Fruit fly (Drosophila melanogaster) whole organism, embryonic: ENCODE data around the gene Drice.

Experiments used
- Antp ChIP-seq: fragments of 200-800 bp; sonication (Bioruptor generic); optimal IDR thresholded peaks from 3 replicates; lab custom pipeline; 2016; ENCODE audit warnings: missing biosample characterization, missing genetic modification characterization
- Atf3 ChIP-seq: fragments of 200-800 bp; sonication (Bioruptor generic); optimal IDR thresholded peaks from 3 replicates; lab custom pipeline; 2016; ENCODE audit warnings: missing biosample characterization, missing genetic modification characterization
- CG10431 ChIP-seq: fragments of 200-800 bp; sonication (Bioruptor generic); optimal IDR thresholded peaks from 3 replicates; lab custom pipeline; 2018; ENCODE audit warnings: missing biosample characterization, mild to moderate bottlenecking, missing genetic modification characterization
- CG10654 ChIP-seq: fragments of 200-800 bp; sonication (Bioruptor generic); optimal IDR thresholded peaks from 2 replicates; lab custom pipeline; 2016; ENCODE audit warnings: missing biosample characterization, missing genetic modification characterization
- CG11696 ChIP-seq: fragments of 200-800 bp; sonication (Bioruptor generic); IDR thresholded peaks from 2 replicates; pipeline ENCODE4 v1.3.6; 2022; ENCODE audit warnings: missing biosample characterization, missing genetic modification characterization
- CG12299 ChIP-seq: fragments of 200-800 bp; sonication (Bioruptor generic); optimal IDR thresholded peaks from 2 replicates; lab custom pipeline; 2018; ENCODE audit warnings: missing biosample characterization, mild to moderate bottlenecking, missing genetic modification characterization
- CG12391 ChIP-seq: fragments of 200-800 bp; sonication (Bioruptor generic); optimal IDR thresholded peaks from 3 replicates; lab custom pipeline; 2018; ENCODE audit warnings: missing biosample characterization, mild to moderate bottlenecking, missing genetic modification characterization, moderate library complexity
- CG13624 ChIP-seq: fragments of 200-800 bp; sonication (Bioruptor generic); optimal IDR thresholded peaks from 2 replicates; lab custom pipeline; 2016; ENCODE audit warnings: missing biosample characterization, missing genetic modification characterization
- CG14860 ChIP-seq: fragments of 200-800 bp; sonication (Bioruptor generic); IDR thresholded peaks from 3 replicates; pipeline ENCODE4 v1.3.6; 2022; ENCODE audit warnings: missing biosample characterization, missing genetic modification characterization; ENCODE audit not compliant: partially characterized antibody
- CG1529 ChIP-seq: fragments of 200-800 bp; sonication (Bioruptor generic); optimal IDR thresholded peaks from 3 replicates; lab custom pipeline; 2018; ENCODE audit warnings: missing biosample characterization, missing genetic modification characterization
- CG16813 ChIP-seq: fragments of 200-800 bp; sonication (Bioruptor generic); IDR thresholded peaks from 3 replicates; pipeline ENCODE4 v1.3.6; 2022; ENCODE audit warnings: missing biosample characterization, missing genetic modification characterization; ENCODE audit not compliant: partially characterized antibody
- CG16863 ChIP-seq: fragments of 200-800 bp; sonication (Bioruptor generic); optimal IDR thresholded peaks from 3 replicates; lab custom pipeline; 2016; ENCODE audit warnings: missing biosample characterization, missing genetic modification characterization
- CG18599 ChIP-seq: fragments of 200-800 bp; sonication (Bioruptor generic); optimal IDR thresholded peaks from 3 replicates; lab custom pipeline; 2017; ENCODE audit warnings: missing biosample characterization, missing genetic modification characterization, mild to moderate bottlenecking, moderate library complexity, missing genetic modification reagents
- CG2129 ChIP-seq: fragments of 200-800 bp; sonication (Bioruptor generic); IDR thresholded peaks from 2 replicates; pipeline ENCODE4 v1.3.6; 2022; ENCODE audit warnings: missing biosample characterization, missing genetic modification characterization; ENCODE audit not compliant: partially characterized antibody
- CG2202 ChIP-seq: fragments of 200-800 bp; sonication (Bioruptor generic); optimal IDR thresholded peaks from 2 replicates; lab custom pipeline; 2018; ENCODE audit warnings: missing biosample characterization, mild to moderate bottlenecking, missing genetic modification characterization
- CG2678 ChIP-seq: fragments of 200-800 bp; sonication (Bioruptor generic); optimal IDR thresholded peaks from 3 replicates; lab custom pipeline; 2019; ENCODE audit warnings: missing biosample characterization, mild to moderate bottlenecking, missing genetic modification characterization, moderate library complexity
- CG3163 ChIP-seq: fragments of 200-800 bp; sonication (Bioruptor generic); optimal IDR thresholded peaks from 3 replicates; lab custom pipeline; 2016; ENCODE audit warnings: missing biosample characterization, missing genetic modification characterization
- CG3407 ChIP-seq: fragments of 200-800 bp; sonication (Bioruptor generic); optimal IDR thresholded peaks from 2 replicates; lab custom pipeline; 2018; ENCODE audit warnings: missing biosample characterization, mild to moderate bottlenecking, missing genetic modification characterization
- CG42726 ChIP-seq: fragments of 200-800 bp; sonication (Bioruptor generic); IDR thresholded peaks from 2 replicates; pipeline ENCODE4 v1.3.6; 2022; ENCODE audit warnings: missing biosample characterization, missing genetic modification characterization; ENCODE audit not compliant: partially characterized antibody
- CG7745 ChIP-seq: fragments of 200-800 bp; sonication (Bioruptor generic); optimal IDR thresholded peaks from 2 replicates; lab custom pipeline; 2018; ENCODE audit warnings: missing biosample characterization, mild to moderate bottlenecking, missing genetic modification characterization, moderate library complexity
- CG7928 ChIP-seq: fragments of 200-800 bp; sonication (Bioruptor generic); optimal IDR thresholded peaks from 2 replicates; lab custom pipeline; 2017; ENCODE audit warnings: missing biosample characterization, mild to moderate bottlenecking, missing genetic modification characterization
- CG8359 ChIP-seq: fragments of 200-800 bp; sonication (Bioruptor generic); optimal IDR thresholded peaks from 2 replicates; lab custom pipeline; 2017; ENCODE audit warnings: missing biosample characterization, mild to moderate bottlenecking, missing genetic modification characterization, borderline replicate concordance
- CG9817 ChIP-seq: fragments of 200-800 bp; sonication (Bioruptor generic); optimal IDR thresholded peaks from 2 replicates; lab custom pipeline; 2018; ENCODE audit warnings: missing biosample characterization, mild to moderate bottlenecking, missing genetic modification characterization, moderate library complexity
- CG9932 ChIP-seq: fragments of 200-800 bp; sonication (Bioruptor generic); IDR thresholded peaks from 2 replicates; pipeline ENCODE4 v1.3.6; 2022; ENCODE audit warnings: missing biosample characterization, missing genetic modification characterization
- CkIIα-i1 ChIP-seq: fragments of 200-800 bp; sonication (Bioruptor generic); IDR thresholded peaks from 2 replicates; pipeline ENCODE4 v1.3.6; 2022; ENCODE audit warnings: missing biosample characterization, missing genetic modification characterization
- Dip2 ChIP-seq: fragments of 200-800 bp; sonication (Bioruptor generic); IDR thresholded peaks from 2 replicates; pipeline ENCODE4 v1.3.6; 2022; ENCODE audit warnings: missing biosample characterization, missing genetic modification characterization
- Doc3 ChIP-seq: fragments of 200-800 bp; sonication (Bioruptor generic); IDR thresholded peaks from 3 replicates; pipeline ENCODE4 v1.3.6; 2022; ENCODE audit warnings: missing biosample characterization, missing genetic modification characterization; ENCODE audit not compliant: partially characterized antibody
- E2f2 ChIP-seq: fragments of 200-800 bp; sonication (Bioruptor generic); IDR thresholded peaks from 2 replicates; pipeline ENCODE4 v1.3.6; 2022; ENCODE audit warnings: missing biosample characterization, missing genetic modification characterization
- Hey ChIP-seq: fragments of 200-800 bp; sonication (Bioruptor generic); optimal IDR thresholded peaks from 3 replicates; lab custom pipeline; 2018; ENCODE audit warnings: missing biosample characterization, mild to moderate bottlenecking, missing genetic modification characterization
- Neu2 ChIP-seq: fragments of 200-800 bp; sonication (Bioruptor generic); optimal IDR thresholded peaks from 3 replicates; lab custom pipeline; 2016; ENCODE audit warnings: missing biosample characterization, missing genetic modification characterization, borderline replicate concordance
- Ravus ChIP-seq: fragments of 200-800 bp; sonication (Bioruptor generic); IDR thresholded peaks from 2 replicates; pipeline ENCODE4 v1.3.6; 2022; ENCODE audit warnings: missing biosample characterization, missing genetic modification characterization
- Sox100B ChIP-seq: fragments of 200-800 bp; sonication (Bioruptor generic); optimal IDR thresholded peaks from 3 replicates; lab custom pipeline; 2018; ENCODE audit warnings: missing biosample characterization, mild to moderate bottlenecking, missing genetic modification characterization
- Usf ChIP-seq: fragments of 200-800 bp; sonication (Bioruptor generic); optimal IDR thresholded peaks from 2 replicates; lab custom pipeline; 2017; ENCODE audit warnings: missing genotype, missing biosample characterization, missing genetic modification characterization
- dmrt99B ChIP-seq: fragments of 200-800 bp; sonication (Bioruptor generic); optimal IDR thresholded peaks from 2 replicates; lab custom pipeline; 2018; ENCODE audit warnings: missing biosample characterization, mild to moderate bottlenecking, missing genetic modification characterization, moderate library complexity
- en ChIP-seq: fragments of 200-800 bp; sonication (Bioruptor generic); optimal IDR thresholded peaks from 2 replicates; lab custom pipeline; 2016; ENCODE audit warnings: missing biosample characterization, missing genetic modification characterization
- eyg ChIP-seq: fragments of 200-800 bp; sonication (Bioruptor generic); optimal IDR thresholded peaks from 3 replicates; lab custom pipeline; 2016; ENCODE audit warnings: missing biosample characterization, missing genetic modification characterization
- gfzf ChIP-seq: fragments of 200-800 bp; sonication (Bioruptor generic); optimal IDR thresholded peaks from 2 replicates; lab custom pipeline; 2016; ENCODE audit warnings: missing biosample characterization, mild to moderate bottlenecking, missing genetic modification characterization, moderate library complexity
- gro ChIP-seq: fragments of 200-800 bp; sonication (Bioruptor generic); optimal IDR thresholded peaks from 2 replicates; lab custom pipeline; 2016; ENCODE audit warnings: missing biosample characterization, missing genetic modification characterization
- lov ChIP-seq, 2 experiments: fragments of 200-800 bp in 1 of 2; fragments of >200 bp in 1 of 2; sonication (Bioruptor generic) in 1 of 2; IDR thresholded peaks in 1 of 2; optimal IDR thresholded peaks in 1 of 2; 2 replicates in 1 of 2; 3 replicates in 1 of 2; pipeline versions ENCODE4 v1.3.6 to Lab custom; 2017 to 2022; ENCODE audit warnings: missing biosample characterization in 1 of 2, missing genetic modification characterization in 1 of 2
- luna ChIP-seq: fragments of 200-800 bp; sonication (Bioruptor generic); optimal IDR thresholded peaks from 2 replicates; lab custom pipeline; 2016; ENCODE audit warnings: missing biosample characterization, missing genetic modification characterization
- nau ChIP-seq: fragments of 200-800 bp; sonication (Bioruptor generic); optimal IDR thresholded peaks from 3 replicates; lab custom pipeline; 2017; ENCODE audit warnings: missing biosample characterization, mild to moderate bottlenecking, missing genetic modification characterization, missing genetic modification reagents
- p53 ChIP-seq: fragments of 200-800 bp; sonication (Bioruptor generic); optimal IDR thresholded peaks from 2 replicates; lab custom pipeline; 2016; ENCODE audit warnings: missing biosample characterization, missing genetic modification characterization
- psq ChIP-seq: fragments of 200-800 bp; sonication (Bioruptor generic); optimal IDR thresholded peaks from 2 replicates; lab custom pipeline; 2017; ENCODE audit warnings: missing biosample characterization, missing genetic modification characterization
- shn ChIP-seq: fragments of 200-800 bp; sonication (Bioruptor generic); optimal IDR thresholded peaks from 3 replicates; lab custom pipeline; 2016; ENCODE audit warnings: missing biosample characterization, missing genetic modification characterization
- stc ChIP-seq: fragments of 200-800 bp; sonication (Bioruptor generic); IDR thresholded peaks from 2 replicates; pipeline ENCODE4 v1.3.6; 2022; ENCODE audit warnings: missing biosample characterization, missing genetic modification characterization
- tll ChIP-seq, 2 experiments: fragments of 200-800 bp in 1 of 2; fragments of >200 bp in 1 of 2; sonication (Bioruptor generic) in 1 of 2; optimal IDR thresholded peaks; 2 replicates each; lab custom pipeline; 2017 to 2019; ENCODE audit warnings: missing biosample characterization in 2 of 2, missing genetic modification characterization in 2 of 2, mild to moderate bottlenecking in 1 of 2, moderate library complexity in 1 of 2
- toy ChIP-seq: fragments of 200-800 bp; sonication (Bioruptor generic); IDR thresholded peaks from 2 replicates; pipeline ENCODE4 v1.3.6; 2022; ENCODE audit warnings: missing biosample characterization, missing genetic modification characterization
- usp ChIP-seq: fragments of >200 bp; optimal IDR thresholded peaks from 2 replicates; lab custom pipeline; 2017; ENCODE audit warnings: missing biosample characterization, missing genetic modification characterization
- vvl ChIP-seq: fragments of 200-800 bp; sonication (Bioruptor generic); IDR thresholded peaks from 2 replicates; pipeline ENCODE4 v1.3.6; 2022; ENCODE audit warnings: missing biosample characterization, missing genetic modification characterization

Drice gene

DNA sequence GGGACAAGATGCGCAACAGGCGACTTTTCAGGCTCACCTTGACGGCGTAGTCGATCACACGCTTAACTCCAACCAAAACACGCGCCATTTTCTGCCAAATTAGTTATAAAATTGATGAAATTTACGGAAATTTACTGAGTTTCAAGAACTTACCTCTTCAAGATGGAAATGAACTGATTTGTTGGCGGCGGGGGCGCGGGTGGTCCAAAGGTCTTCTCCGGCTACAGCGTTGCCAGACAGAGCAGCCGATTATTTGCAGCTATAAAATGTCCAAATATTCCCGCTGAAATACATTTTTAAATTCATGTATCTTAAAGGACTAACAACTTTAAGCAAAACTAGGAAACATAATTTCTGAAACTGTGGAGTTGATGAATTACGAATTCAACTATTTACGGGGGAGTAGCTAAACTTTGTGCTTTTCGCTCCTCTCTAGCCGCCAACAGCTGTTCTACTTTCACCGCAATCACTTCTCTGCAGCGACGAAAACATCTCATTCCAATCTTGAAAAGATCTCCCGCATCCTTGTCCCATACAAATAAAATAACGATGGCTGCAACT lies 3.4 kb downstream of the Drice start, which contains the start of the genes Etfb and CG7789 (continued):
- TF ChIP-seq p53 (GFP tag; lab: Kevin White, UChicago) (no peak), CG12391 (tag; lab: Kevin White, UChicago) (peak; percentile 84), E2f2 (GFP tag; lab: Robert Waterston, UW) (peak; percentile 70), CG7928 (no peak), luna (GFP tag; lab: Kevin White, UChicago) (peak; percentile 47), nau (GFP tag; lab: Kevin White, UChicago) (no peak), Sox100B (GFP tag; lab: Kevin White, UChicago) (no peak), CG7745 (tag; lab: Kevin White, UChicago) (no peak), CG9817 (tag; lab: Kevin White, UChicago) (peak; percentile 85), Usf (peak; percentile 32), CG1529 (GFP tag; lab: Kevin White, UChicago) (no peak), CG16813 (GFP tag; lab: Robert Waterston, UW) (peak; percentile 82), Doc3 (peak; percentile 83), eyg (GFP tag; lab: Kevin White, UChicago) (peak; percentile 74), shn (GFP tag; lab: Kevin White, UChicago) (peak; percentile 81), CkIIα-i1 (no peak), Atf3 (GFP tag; lab: Kevin White, UChicago) (peak; percentile 64), dmrt99B (no peak), tll (GFP tag; optimal IDR thresholded peaks at IDR 0.05; lab: Kevin White, UChicago) (no peak), Hey (tag; lab: Kevin White, UChicago) (no peak), CG8359 (GFP tag; lab: Kevin White, UChicago) (no peak), psq (GFP tag; lab: Kevin White, UChicago) (no peak), usp (GFP tag; lab: Kevin White, UChicago) (no peak), Neu2 (no peak), gro (GFP tag; lab: Kevin White, UChicago) (peak; percentile 83), en (no peak), lov (optimal IDR thresholded peaks at IDR 0.05; lab: Kevin White, UChicago) (no peak), lov (GFP tag; IDR thresholded peaks at IDR 0.05; lab: Robert Waterston, UW) (0 out of 3 replicates have a peak, but pooled peaks have one; percentile 16), CG2129 (peak; percentile 81), CG14860 (peak; percentile 70), toy (no peak; the same call in 1 of the 2 replicates), vvl (peak; percentile 83; the same call in 1 of the 2 replicates), CG3407 (GFP tag; lab: Kevin White, UChicago) (no peak), CG42726 (GFP tag; lab: Robert Waterston, UW) (peak; percentile 60; the same call in 1 of the 2 replicates), gfzf (GFP tag; lab: Kevin White, UChicago) (peak; percentile 22), CG2202 (tag; lab: Kevin White, UChicago) (peak; percentile 7), Ravus (GFP tag; lab: Robert Waterston, UW) (0 out of 2 replicates have a peak, but pooled peaks have one; percentile 3), CG10431 (GFP tag; lab: Kevin White, UChicago) (peak; percentile 20), Antp (GFP tag; lab: Kevin White, UChicago) (peak; percentile 82), CG10654 (GFP tag; lab: Kevin White, UChicago) (peak; percentile 44), CG12299 (tag; lab: Kevin White, UChicago) (peak; percentile 68), CG18599 (GFP tag; lab: Kevin White, UChicago) (peak; percentile 36), CG3163 (GFP tag; lab: Kevin White, UChicago) (peak; percentile 63), CG16863 (GFP tag; lab: Kevin White, UChicago) (peak; percentile 64), CG9932 (GFP tag; lab: Robert Waterston, UW) (peak; percentile 85), CG11696 (GFP tag; lab: Robert Waterston, UW) (no peak), CG2678 (no peak), CG13624 (GFP tag; lab: Kevin White, UChicago) (peak; percentile 87), stc (GFP tag; lab: Robert Waterston, UW) (peak; percentile 69), Dip2 (peak; percentile 29; the same call in 1 of the 2 replicates)
